Worm (Caenorhabditis elegans): ENCODE data around the gene F32A11.1.

DNA sequence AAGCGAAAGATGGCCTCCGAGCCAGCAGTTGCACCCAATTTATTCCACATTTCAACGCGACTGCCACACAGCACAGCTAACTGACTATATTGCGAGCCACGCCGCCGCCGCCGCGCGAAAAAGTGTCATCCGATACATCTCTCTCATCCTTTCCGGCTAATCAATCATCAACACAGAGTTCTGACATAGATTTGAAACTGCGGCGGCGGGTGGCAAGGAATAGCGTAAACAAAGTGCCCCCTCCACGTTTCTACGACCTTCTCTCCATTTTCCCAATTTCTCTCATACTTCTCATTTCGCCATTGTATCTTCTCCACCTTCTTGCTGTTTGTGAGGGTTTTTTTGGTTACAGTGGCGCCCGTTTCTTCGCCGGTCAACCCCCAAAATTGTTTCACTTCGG is 32.2 kb downstream of the F32A11.1 start:
- TF ChIP-seq lin-15B (tag; optimal IDR thresholded peaks at IDR 0.05) (no peak), dmd-9 (GFP tag; IDR thresholded peaks at IDR 0.05) (no peak)

Data from whole organism, L4 larva.